Fruit fly (Drosophila melanogaster) whole organism, wandering third instar larva: ENCODE measurements around the gene Krn.

Source experiments
- Abd-B ChIP-seq: fragments of >200 bp; optimal IDR thresholded peaks from 2 replicates; lab custom pipeline; 2017; ENCODE audit warnings: missing biosample characterization, missing genetic modification characterization
- CG32264 ChIP-seq: fragments of 200-800 bp; sonication (Bioruptor generic); optimal IDR thresholded peaks from 2 replicates; lab custom pipeline; 2016; ENCODE audit warnings: missing biosample characterization, missing genetic modification characterization
- CG9705 ChIP-seq: fragments of 200-800 bp; sonication (Bioruptor generic); optimal IDR thresholded peaks from 2 replicates; lab custom pipeline; 2018; ENCODE audit warnings: missing biosample characterization, mild to moderate bottlenecking, missing genetic modification characterization
- CrebA ChIP-seq: fragments of 200-800 bp; sonication (Bioruptor generic); optimal IDR thresholded peaks from 2 replicates; lab custom pipeline; 2016; ENCODE audit warnings: missing biosample characterization, mild to moderate bottlenecking, missing genetic modification characterization, borderline replicate concordance
- Dfd ChIP-seq: fragments of >200 bp; optimal IDR thresholded peaks from 2 replicates; lab custom pipeline; 2017; ENCODE audit warnings: missing biosample characterization, missing genetic modification characterization
- Dif ChIP-seq: fragments of 200-275, 200-300 bp; sonication (Bioruptor generic); optimal IDR thresholded peaks from 2 replicates; lab custom pipeline; 2018; ENCODE audit warnings: missing biosample characterization, missing genetic modification characterization; ENCODE audit not compliant: partially characterized antibody
- GATAd ChIP-seq: sonication (Bioruptor generic); optimal IDR thresholded peaks from 2 replicates; lab custom pipeline; 2016; ENCODE audit warnings: missing biosample characterization, missing genetic modification characterization
- HLH106 ChIP-seq: fragments of 200-800 bp; optimal IDR thresholded peaks from 3 replicates; lab custom pipeline; 2019; ENCODE audit warnings: missing biosample characterization, mild to moderate bottlenecking, missing genetic modification characterization, moderate library complexity
- Hnf4 ChIP-seq: fragments of 200-800 bp; sonication (Bioruptor generic); optimal IDR thresholded peaks from 2 replicates; lab custom pipeline; 2016; ENCODE audit warnings: missing biosample characterization, mild to moderate bottlenecking, missing genetic modification characterization
- Hr78 ChIP-seq: fragments of >200 bp; optimal IDR thresholded peaks from 2 replicates; lab custom pipeline; 2017; ENCODE audit warnings: missing biosample characterization, missing genetic modification characterization
- Hr83 ChIP-seq: fragments of 200-300 bp; sonication (Bioruptor generic); optimal IDR thresholded peaks from 2 replicates; lab custom pipeline; 2016; ENCODE audit warnings: missing biosample characterization, mild to moderate bottlenecking, missing genetic modification characterization, moderate library complexity; ENCODE audit not compliant: poor library complexity, severe bottlenecking
- Jra ChIP-seq: sonication (Bioruptor generic); optimal IDR thresholded peaks from 2 replicates; lab custom pipeline; 2016; ENCODE audit warnings: missing biosample characterization, missing genetic modification characterization
- Mio ChIP-seq: sonication (Bioruptor generic); optimal IDR thresholded peaks from 2 replicates; lab custom pipeline; 2016; ENCODE audit warnings: missing biosample characterization, missing genetic modification characterization
- Myc ChIP-seq: fragments of >200 bp; optimal IDR thresholded peaks from 2 replicates; lab custom pipeline; 2017
- N ChIP-seq: fragments of >200 bp; optimal IDR thresholded peaks from 2 replicates; lab custom pipeline; 2018; ENCODE audit warnings: missing biosample characterization, missing external identifiers, missing genetic modification characterization
- OdsH ChIP-seq: fragments of 200-800 bp; sonication (Bioruptor generic); optimal IDR thresholded peaks from 2 replicates; lab custom pipeline; 2016; ENCODE audit warnings: missing biosample characterization, mild to moderate bottlenecking, missing genetic modification characterization
- Rel ChIP-seq, 2 experiments: fragments of 200-800 bp; sonication (Bioruptor generic) in 1 of 2; optimal IDR thresholded peaks; 2 replicates in 1 of 2; 3 replicates in 1 of 2; lab custom pipeline; 2016 to 2019; ENCODE audit warnings: mild to moderate bottlenecking in 2 of 2, missing biosample characterization in 2 of 2, missing genetic modification characterization in 2 of 2, moderate library complexity in 1 of 2
- Sp1 ChIP-seq: fragments of 200-800 bp; sonication (Bioruptor generic); optimal IDR thresholded peaks from 3 replicates; lab custom pipeline; 2019; ENCODE audit warnings: missing biosample characterization, mild to moderate bottlenecking, missing genetic modification characterization, moderate library complexity
- Vsx2 ChIP-seq: fragments of 200-300, 225-300 bp; sonication (Bioruptor generic); optimal IDR thresholded peaks from 2 replicates; lab custom pipeline; 2018; ENCODE audit warnings: missing biosample characterization, missing genetic modification characterization; ENCODE audit not compliant: partially characterized antibody
- br ChIP-seq: fragments of 200-800 bp; sonication (Bioruptor generic); optimal IDR thresholded peaks from 2 replicates; lab custom pipeline; 2016; ENCODE audit warnings: missing biosample characterization, missing genetic modification characterization
- brk ChIP-seq: fragments of 200-800 bp; sonication (Bioruptor generic); optimal IDR thresholded peaks from 2 replicates; lab custom pipeline; 2016; ENCODE audit warnings: missing biosample characterization, mild to moderate bottlenecking, missing genetic modification characterization
- dl ChIP-seq, 2 experiments: fragments of 175-275, 200-275 bp in 1 of 2; fragments of 200-275 bp in 1 of 2; sonication (Bioruptor generic); optimal IDR thresholded peaks; lab custom pipeline; 2018; ENCODE audit warnings: mild to moderate bottlenecking in 2 of 2, missing biosample characterization in 2 of 2, missing genetic modification characterization in 2 of 2, moderate library complexity in 2 of 2; ENCODE audit not compliant: partially characterized antibody in 2 of 2, insufficient read depth in 1 of 2
- dmrt93B ChIP-seq: fragments of 200-800 bp; sonication (Bioruptor generic); optimal IDR thresholded peaks from 2 replicates; lab custom pipeline; 2018; ENCODE audit warnings: missing biosample characterization, mild to moderate bottlenecking, missing genetic modification characterization
- dsf ChIP-seq: sonication (Bioruptor generic); optimal IDR thresholded peaks from 2 replicates; lab custom pipeline; 2016; ENCODE audit warnings: missing biosample characterization, missing genetic modification characterization, borderline replicate concordance
- ey ChIP-seq: fragments of 200-800 bp; sonication (Bioruptor generic); optimal IDR thresholded peaks from 2 replicates; lab custom pipeline; 2016; ENCODE audit warnings: missing biosample characterization, missing genetic modification characterization
- foxo ChIP-seq, 2 experiments: fragments of 200-800 bp; sonication (Bioruptor generic); optimal IDR thresholded peaks; 2 replicates in 1 of 2; 3 replicates in 1 of 2; lab custom pipeline; 2016 to 2017; ENCODE audit warnings: missing biosample characterization in 2 of 2, missing genetic modification characterization in 2 of 2
- fru ChIP-seq: fragments of 200-800 bp; sonication (Bioruptor generic); optimal IDR thresholded peaks from 3 replicates; lab custom pipeline; 2016; ENCODE audit warnings: missing biosample characterization, mild to moderate bottlenecking, missing genetic modification characterization
- h ChIP-seq: fragments of 200-800 bp; sonication (Bioruptor generic); optimal IDR thresholded peaks from 3 replicates; lab custom pipeline; 2016; ENCODE audit warnings: missing biosample characterization, mild to moderate bottlenecking, missing genetic modification characterization
- jim ChIP-seq: fragments of 175-275, 200-325 bp; sonication (Bioruptor generic); optimal IDR thresholded peaks from 2 replicates; lab custom pipeline; 2016; ENCODE audit warnings: missing biosample characterization, mild to moderate bottlenecking, missing genetic modification characterization
- lola ChIP-seq: fragments of >200 bp; optimal IDR thresholded peaks from 2 replicates; lab custom pipeline; 2017; ENCODE audit warnings: missing biosample characterization, missing genetic modification characterization
- pan ChIP-seq: fragments of >200 bp; optimal IDR thresholded peaks from 2 replicates; lab custom pipeline; 2017
- psq ChIP-seq: fragments of 200-800 bp; sonication (Bioruptor generic); optimal IDR thresholded peaks from 3 replicates; lab custom pipeline; 2017; ENCODE audit warnings: missing biosample characterization, mild to moderate bottlenecking, missing genetic modification characterization, moderate library complexity
- rgr ChIP-seq: fragments of 200-800 bp; sonication (Bioruptor generic); optimal IDR thresholded peaks from 3 replicates; lab custom pipeline; 2016; ENCODE audit warnings: missing biosample characterization, mild to moderate bottlenecking, missing genetic modification characterization
- sage ChIP-seq: fragments of 200-800 bp; sonication (Bioruptor generic); optimal IDR thresholded peaks from 2 replicates; lab custom pipeline; 2016; ENCODE audit warnings: missing biosample characterization, mild to moderate bottlenecking, missing genetic modification characterization
- sv ChIP-seq: fragments of 200-800 bp; sonication (Bioruptor generic); optimal IDR thresholded peaks from 3 replicates; lab custom pipeline; 2016; ENCODE audit warnings: missing biosample characterization, missing genetic modification characterization
- tai ChIP-seq: sonication (Bioruptor generic); optimal IDR thresholded peaks from 2 replicates; lab custom pipeline; 2016; ENCODE audit warnings: missing biosample characterization, missing genetic modification characterization
- usp ChIP-seq: fragments of >200 bp; optimal IDR thresholded peaks from 2 replicates; lab custom pipeline; 2017; ENCODE audit warnings: missing biosample characterization, missing genetic modification characterization
- woc ChIP-seq: sonication (Bioruptor generic); optimal IDR thresholded peaks from 2 replicates; lab custom pipeline; 2016; ENCODE audit warnings: missing biosample characterization, mild to moderate bottlenecking, missing genetic modification characterization

Krn gene

DNA sequence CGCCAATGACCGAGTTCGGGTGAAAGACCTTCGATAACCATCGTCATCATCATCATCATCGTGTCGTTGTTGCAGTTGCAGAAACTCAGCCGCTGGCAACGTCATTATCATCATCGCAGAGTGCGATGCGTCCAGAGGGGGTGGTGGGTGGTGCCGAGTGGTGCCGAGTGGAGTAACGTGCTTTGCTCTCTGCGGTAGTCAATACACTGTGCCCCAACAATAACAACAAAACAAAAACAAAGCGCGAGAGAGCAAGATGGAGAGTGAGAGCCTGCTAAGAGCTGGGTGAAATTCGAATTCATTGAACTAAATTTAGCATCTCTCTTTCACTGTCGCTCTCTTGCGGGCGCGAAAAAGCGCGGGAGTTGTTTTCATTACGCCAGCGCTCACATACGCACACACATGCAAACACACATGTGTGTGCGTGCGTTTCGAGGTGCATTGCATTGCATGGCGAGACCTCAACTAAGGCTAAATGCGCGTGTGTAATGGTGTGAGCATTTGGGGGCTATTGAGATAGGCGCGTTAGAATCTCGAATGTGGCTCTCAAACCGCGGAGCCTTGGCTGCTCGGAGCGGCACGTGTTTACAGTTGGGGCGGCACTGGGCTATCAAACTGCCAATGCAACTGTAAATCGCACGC lies 42.1 kb downstream of the Krn start:
- TF ChIP-seq Dif (GFP tag; lab: Kevin White, UChicago) (peak; percentile 85), dsf (GFP tag; lab: Kevin White, UChicago) (no peak), rgr (GFP tag; lab: Kevin White, UChicago) (no peak), woc (no peak), Vsx2 (GFP tag; lab: Kevin White, UChicago) (no peak), CrebA (peak; percentile 77), CG32264 (GFP tag; lab: Kevin White, UChicago) (no peak), brk (GFP tag; lab: Kevin White, UChicago) (no peak), N (GFP tag; lab: Kevin White, UChicago) (peak; percentile 54), GATAd (GFP tag; lab: Kevin White, UChicago) (no peak), jim (GFP tag; lab: Kevin White, UChicago) (peak; percentile 15), OdsH (GFP tag; lab: Kevin White, UChicago) (no peak), fru (GFP tag; lab: Kevin White, UChicago) (peak; percentile 36), foxo (GFP tag; optimal IDR thresholded peaks at IDR 0.05; lab: Kevin White, UChicago) (no peak), lola (GFP tag; lab: Kevin White, UChicago) (peak; percentile 22), ey (GFP tag; lab: Kevin White, UChicago) (no peak), dl (GFP tag; optimal IDR thresholded peaks at IDR 0.05; lab: Kevin White, UChicago; ENCODE audit: insufficient read depth in 1 of 2, partially characterized antibody in 2 of 2) (peak; percentile 66 to 75), Hnf4 (no peak), sage (GFP tag; lab: Kevin White, UChicago) (no peak), dmrt93B (GFP tag; lab: Kevin White, UChicago) (no peak), HLH106 (tag; lab: Kevin White, UChicago) (no peak), Mio (no peak), CG9705 (GFP tag; lab: Kevin White, UChicago) (no peak), h (GFP tag; lab: Kevin White, UChicago) (no peak), Rel (GFP tag; optimal IDR thresholded peaks at IDR 0.05; lab: Kevin White, UChicago) (no peak), Rel (tag; optimal IDR thresholded peaks at IDR 0.05; lab: Kevin White, UChicago) (no peak), psq (GFP tag; lab: Kevin White, UChicago) (no peak), pan (lab: Kevin White, UChicago) (no peak), Sp1 (GFP tag; lab: Kevin White, UChicago) (peak; percentile 25), Dfd (GFP tag; lab: Kevin White, UChicago) (no peak), sv (GFP tag; lab: Kevin White, UChicago) (no peak), Hr83 (peak; percentile 36), br (no peak), Myc (lab: Kevin White, UChicago) (peak; percentile 84), Jra (peak; percentile 56), usp (GFP tag; lab: Kevin White, UChicago) (no peak), Abd-B (GFP tag; lab: Kevin White, UChicago) (no peak), Hr78 (no peak), tai (GFP tag; lab: Kevin White, UChicago) (peak; percentile 48)
- TF ChIP-seq, all 38 proteins: peak for 12

DNA sequence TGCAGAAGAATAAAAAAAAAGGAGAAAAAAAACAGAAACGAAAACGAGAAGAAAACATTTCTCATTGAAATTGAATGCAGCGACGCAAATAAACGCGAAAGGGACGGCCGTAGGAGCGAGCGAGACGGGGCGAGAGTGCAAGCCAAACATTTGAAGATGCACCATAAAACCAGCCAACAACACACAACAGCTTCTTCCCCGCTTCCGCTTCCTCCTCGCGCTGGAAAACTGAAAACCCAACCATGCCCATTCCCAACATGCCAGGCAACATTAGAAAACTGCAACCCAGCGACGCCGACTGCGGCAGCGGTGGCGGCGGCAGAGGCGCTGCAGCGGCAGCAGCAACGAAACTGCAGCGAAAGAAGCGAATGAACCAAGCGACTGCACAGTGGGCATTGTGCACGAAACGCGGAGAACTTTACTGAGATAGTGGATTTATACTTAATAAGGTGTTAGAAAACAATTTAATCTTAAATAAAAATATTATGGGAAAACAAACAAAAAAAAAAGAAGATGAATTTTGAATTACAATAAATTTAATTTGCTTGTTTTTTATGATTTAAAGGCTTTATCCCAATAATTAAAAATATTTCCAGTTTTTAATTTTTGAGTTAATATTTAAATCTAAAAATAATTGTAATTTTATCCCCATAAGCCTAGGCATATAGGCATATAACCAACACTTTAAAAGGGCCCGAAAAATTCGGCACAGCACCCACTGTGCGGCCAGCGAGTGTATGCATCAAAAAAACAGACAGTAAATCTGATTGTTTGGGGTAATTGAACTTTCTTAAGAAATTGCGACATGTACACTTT lies 43.0 kb downstream of the Krn start:
- peak; percentile 73 for TF ChIP-seq fru (GFP tag; lab: Kevin White, UChicago)
- TF ChIP-seq dmrt93B (GFP tag; lab: Kevin White, UChicago): peak; percentile 93
- no peak for TF ChIP-seq Abd-B (GFP tag; lab: Kevin White, UChicago)
- TF ChIP-seq CG9705 (GFP tag; lab: Kevin White, UChicago): peak; percentile 76
- peak; percentile 74 for TF ChIP-seq sage (GFP tag; lab: Kevin White, UChicago)
- TF ChIP-seq lola (GFP tag; lab: Kevin White, UChicago): no peak
- no peak for TF ChIP-seq Hr83
- no peak for TF ChIP-seq Hr78
- TF ChIP-seq OdsH (GFP tag; lab: Kevin White, UChicago): peak; percentile 88
- TF ChIP-seq Jra: no peak
- peak; percentile 89 for TF ChIP-seq psq (GFP tag; lab: Kevin White, UChicago)
- peak; percentile 93 for TF ChIP-seq HLH106 (tag; lab: Kevin White, UChicago)
- peak; percentile 86 for TF ChIP-seq h (GFP tag; lab: Kevin White, UChicago)
- peak; percentile 10 for TF ChIP-seq Dfd (GFP tag; lab: Kevin White, UChicago)
- TF ChIP-seq Rel (GFP tag; optimal IDR thresholded peaks at IDR 0.05; lab: Kevin White, UChicago): peak; percentile 24
- TF ChIP-seq Rel (tag; optimal IDR thresholded peaks at IDR 0.05; lab: Kevin White, UChicago): no peak
- no peak for TF ChIP-seq CrebA
- no peak for TF ChIP-seq tai (GFP tag; lab: Kevin White, UChicago)
- no peak for TF ChIP-seq jim (GFP tag; lab: Kevin White, UChicago)
- TF ChIP-seq foxo (GFP tag; optimal IDR thresholded peaks at IDR 0.05; lab: Kevin White, UChicago): peak; percentile 50 to 88
- TF ChIP-seq rgr (GFP tag; lab: Kevin White, UChicago): peak; percentile 82
- peak; percentile 53 for TF ChIP-seq Hnf4
- TF ChIP-seq sv (GFP tag; lab: Kevin White, UChicago): peak; percentile 28
- TF ChIP-seq ey (GFP tag; lab: Kevin White, UChicago): peak; percentile 74
- peak; percentile 21 for TF ChIP-seq brk (GFP tag; lab: Kevin White, UChicago)
- TF ChIP-seq dsf (GFP tag; lab: Kevin White, UChicago): peak; percentile 34
- TF ChIP-seq br: peak; percentile 73
- TF ChIP-seq woc: peak; percentile 67
- TF ChIP-seq Sp1 (GFP tag; lab: Kevin White, UChicago): peak; percentile 96
- TF ChIP-seq GATAd (GFP tag; lab: Kevin White, UChicago): peak; percentile 28
- peak; percentile 29 for TF ChIP-seq Mio
